Fruit fly (Drosophila melanogaster) whole organism, pupa: ENCODE results near the gene CG1695.

ENCODE experiments used
- CG10348 ChIP-seq: fragments of 200-800 bp; sonication (Bioruptor generic); IDR thresholded peaks from 2 replicates; pipeline ENCODE4 v1.3.6; 2022; ENCODE audit warnings: missing biosample characterization, missing genetic modification characterization
- CG12605 ChIP-seq: fragments of 200-800 bp; sonication (Bioruptor generic); IDR thresholded peaks from 2 replicates; pipeline ENCODE4 v1.3.6; 2022; ENCODE audit warnings: missing biosample characterization, missing genetic modification characterization
- CG13204 ChIP-seq: fragments of 200-800 bp; sonication (Bioruptor generic); optimal IDR thresholded peaks from 2 replicates; lab custom pipeline; 2018; ENCODE audit warnings: missing biosample characterization, mild to moderate bottlenecking, missing genetic modification characterization, moderate library complexity
- CG14655 ChIP-seq: fragments of 200-800 bp; sonication (Bioruptor generic); optimal IDR thresholded peaks from 3 replicates; lab custom pipeline; 2017; ENCODE audit warnings: mild to moderate bottlenecking, missing biosample characterization, missing genetic modification reagents, missing genetic modification characterization
- CG15710 ChIP-seq: fragments of 200-800 bp; sonication (Bioruptor generic); optimal IDR thresholded peaks from 2 replicates; lab custom pipeline; 2018; ENCODE audit warnings: missing biosample characterization, mild to moderate bottlenecking, missing genetic modification characterization, moderate library complexity
- CG17806 ChIP-seq: fragments of 200-800 bp; sonication (Bioruptor generic); optimal IDR thresholded peaks from 2 replicates; lab custom pipeline; 2018; ENCODE audit warnings: missing biosample characterization, mild to moderate bottlenecking, missing genetic modification characterization, moderate library complexity
- CG32121 ChIP-seq: fragments of 200-800 bp; sonication (Bioruptor generic); IDR thresholded peaks from 2 replicates; pipeline ENCODE4 v1.3.6; 2022; ENCODE audit warnings: missing biosample characterization, missing genetic modification characterization
- CG34367 ChIP-seq: fragments of 200-800 bp; sonication (Bioruptor generic); optimal IDR thresholded peaks from 2 replicates; lab custom pipeline; 2018; ENCODE audit warnings: missing biosample characterization, mild to moderate bottlenecking, missing genetic modification characterization
- CG4496 ChIP-seq: fragments of 200-800 bp; sonication (Bioruptor generic); IDR thresholded peaks from 3 replicates; pipeline ENCODE4 v1.3.6; 2022; ENCODE audit warnings: missing biosample characterization, missing genetic modification characterization
- CG8159 ChIP-seq: fragments of 200-800 bp; sonication (Bioruptor generic); optimal IDR thresholded peaks from 3 replicates; lab custom pipeline; 2018; ENCODE audit warnings: missing biosample characterization, mild to moderate bottlenecking, missing genetic modification characterization, moderate library complexity
- CG8301 ChIP-seq: fragments of 200-800 bp; sonication (Bioruptor generic); optimal IDR thresholded peaks from 2 replicates; lab custom pipeline; 2018; ENCODE audit warnings: missing biosample characterization, mild to moderate bottlenecking, missing genetic modification characterization
- CG9948 ChIP-seq: fragments of 200-800 bp; sonication (Bioruptor generic); optimal IDR thresholded peaks from 2 replicates; lab custom pipeline; 2018; ENCODE audit warnings: missing biosample characterization, mild to moderate bottlenecking, missing genetic modification characterization, moderate library complexity
- D1 ChIP-seq: fragments of 200-800 bp; sonication (Bioruptor generic); optimal IDR thresholded peaks from 2 replicates; lab custom pipeline; 2018; ENCODE audit warnings: missing biosample characterization, mild to moderate bottlenecking, missing genetic modification characterization, moderate library complexity
- EcR ChIP-seq: fragments of 200-800 bp; sonication (Bioruptor generic); optimal IDR thresholded peaks from 3 replicates; lab custom pipeline; 2019; ENCODE audit warnings: missing biosample characterization, missing genetic modification characterization, mild to moderate bottlenecking, moderate library complexity, missing genetic modification reagents
- Ets98B ChIP-seq: fragments of 200-800 bp; sonication (Bioruptor generic); IDR thresholded peaks from 2 replicates; pipeline ENCODE4 v1.3.6; 2022; ENCODE audit warnings: missing biosample characterization, missing genetic modification characterization
- Pif1A ChIP-seq: fragments of 200-800 bp; sonication (Bioruptor generic); optimal IDR thresholded peaks from 3 replicates; lab custom pipeline; 2016; ENCODE audit warnings: missing biosample characterization, missing genetic modification characterization
- Pif1B ChIP-seq: fragments of 200-800 bp; sonication (Bioruptor generic); optimal IDR thresholded peaks from 3 replicates; lab custom pipeline; 2016; ENCODE audit warnings: missing biosample characterization, missing genetic modification characterization
- Snoo ChIP-seq: fragments of 200-800 bp; sonication (Bioruptor generic); optimal IDR thresholded peaks from 3 replicates; lab custom pipeline; 2017; ENCODE audit warnings: missing biosample characterization, mild to moderate bottlenecking, missing genetic modification characterization, inconsistent platforms
- fd96Ca ChIP-seq: fragments of 200-800 bp; sonication (Bioruptor generic); IDR thresholded peaks from 3 replicates; pipeline ENCODE4 v1.3.6; 2022; ENCODE audit warnings: missing biosample characterization, missing genetic modification characterization
- gl ChIP-seq: fragments of 200-800 bp; sonication (Bioruptor generic); optimal IDR thresholded peaks from 2 replicates; lab custom pipeline; 2018; ENCODE audit warnings: missing biosample characterization, mild to moderate bottlenecking, missing genetic modification characterization
- rn ChIP-seq: fragments of 200-800 bp; sonication (Bioruptor generic); IDR thresholded peaks from 2 replicates; pipeline ENCODE4 v1.3.6; 2022; ENCODE audit warnings: missing biosample characterization, missing genetic modification characterization

Gene CG1695

dm6 chrX:20433345-20434332 lies at the start of gene CG1695:
Gene CG1695, plus strand, starts transcription at chrX:20433950.
- peak; percentile 6 for TF ChIP-seq CG8159 (tag; lab: Kevin White, UChicago)
- peak; percentile 15; the same call in 1 of the 3 replicates for TF ChIP-seq CG4496 (GFP tag; lab: Robert Waterston, UW)
- no peak for TF ChIP-seq CG13204 (GFP tag; lab: Kevin White, UChicago)
- TF ChIP-seq fd96Ca (GFP tag; lab: Robert Waterston, UW), result no peak
- TF ChIP-seq CG14655 (GFP tag; lab: Kevin White, UChicago), result peak; percentile 18
- TF ChIP-seq CG34367, result no peak
- TF ChIP-seq Snoo (tag; lab: Kevin White, UChicago), result no peak
- TF ChIP-seq rn (GFP tag; lab: Robert Waterston, UW), result no peak
- peak; percentile 2 for TF ChIP-seq Pif1A (GFP tag; lab: Kevin White, UChicago)

DNA sequence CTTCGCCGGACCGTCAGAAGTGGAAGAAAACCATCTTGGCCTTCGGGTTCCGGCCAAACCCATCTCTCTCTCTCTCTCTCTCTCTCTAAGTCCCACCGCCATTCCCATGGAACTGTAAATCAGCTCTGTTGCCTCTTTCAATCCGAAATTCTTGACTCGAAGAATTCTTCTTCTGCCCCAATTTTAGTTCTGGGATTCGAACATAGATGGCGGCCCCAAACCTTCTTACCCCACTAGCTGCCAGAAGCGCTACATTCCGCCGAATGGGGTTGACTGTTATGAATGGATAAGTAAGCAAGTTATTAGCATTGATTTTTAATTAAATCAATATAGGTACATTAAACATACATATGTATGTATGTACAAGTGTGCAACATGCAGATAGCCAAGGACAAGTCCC lies 47.9 kb upstream of the CG1695 start:
- TF ChIP-seq D1 (tag; lab: Kevin White, UChicago) (no peak), CG13204 (GFP tag; lab: Kevin White, UChicago) (no peak), EcR (GFP tag; lab: Kevin White, UChicago) (no peak), CG12605 (GFP tag; lab: Robert Waterston, UW) (no peak), Snoo (tag; lab: Kevin White, UChicago) (no peak), Pif1B (GFP tag; lab: Kevin White, UChicago) (no peak), CG10348 (no peak), CG8301 (tag; lab: Kevin White, UChicago) (no peak)

dm6 chrX:20389633-20390032 lies 44.1 kb upstream of the CG1695 start:
- TF ChIP-seq CG10348 (no peak), gl (tag; lab: Kevin White, UChicago) (no peak), CG8159 (tag; lab: Kevin White, UChicago) (no peak), CG9948 (tag; lab: Kevin White, UChicago) (no peak), Snoo (tag; lab: Kevin White, UChicago) (no peak), CG12605 (GFP tag; lab: Robert Waterston, UW) (no peak), D1 (tag; lab: Kevin White, UChicago) (no peak), CG17806 (tag; lab: Kevin White, UChicago) (no peak), Pif1A (GFP tag; lab: Kevin White, UChicago) (no peak), CG4496 (GFP tag; lab: Robert Waterston, UW) (no peak), CG13204 (GFP tag; lab: Kevin White, UChicago) (no peak), CG8301 (tag; lab: Kevin White, UChicago) (no peak), EcR (GFP tag; lab: Kevin White, UChicago) (no peak), fd96Ca (GFP tag; lab: Robert Waterston, UW) (no peak)

- TF ChIP-seq Pif1A (GFP tag; lab: Kevin White, UChicago) (no peak), CG32121 (GFP tag; lab: Robert Waterston, UW) (no peak), CG12605 (GFP tag; lab: Robert Waterston, UW) (no peak), CG14655 (GFP tag; lab: Kevin White, UChicago) (no peak), Ets98B (GFP tag; lab: Robert Waterston, UW) (no peak), Pif1B (GFP tag; lab: Kevin White, UChicago) (no peak), rn (GFP tag; lab: Robert Waterston, UW) (no peak), CG17806 (tag; lab: Kevin White, UChicago) (no peak), fd96Ca (GFP tag; lab: Robert Waterston, UW) (no peak), D1 (tag; lab: Kevin White, UChicago) (no peak), CG8301 (tag; lab: Kevin White, UChicago) (no peak), CG10348 (no peak), CG8159 (tag; lab: Kevin White, UChicago) (no peak), Snoo (tag; lab: Kevin White, UChicago) (no peak)
Observed at dm6 chrX:20390706-20391105, 43.0 kb upstream of the CG1695 start, which contains the start of gene jb. Gene jb, minus strand, starts transcription at chrX:20390806.

- TF ChIP-seq Snoo (tag; lab: Kevin White, UChicago) (no peak), CG32121 (GFP tag; lab: Robert Waterston, UW) (no peak), CG17806 (tag; lab: Kevin White, UChicago) (no peak), CG15710 (tag; lab: Kevin White, UChicago) (no peak), Pif1B (GFP tag; lab: Kevin White, UChicago) (no peak), D1 (tag; lab: Kevin White, UChicago) (no peak), Pif1A (GFP tag; lab: Kevin White, UChicago) (no peak), CG9948 (tag; lab: Kevin White, UChicago) (no peak), EcR (GFP tag; lab: Kevin White, UChicago) (no peak)
Observed at dm6 chrX:20391230-20391629, 42.5 kb upstream of the CG1695 start.

DNA sequence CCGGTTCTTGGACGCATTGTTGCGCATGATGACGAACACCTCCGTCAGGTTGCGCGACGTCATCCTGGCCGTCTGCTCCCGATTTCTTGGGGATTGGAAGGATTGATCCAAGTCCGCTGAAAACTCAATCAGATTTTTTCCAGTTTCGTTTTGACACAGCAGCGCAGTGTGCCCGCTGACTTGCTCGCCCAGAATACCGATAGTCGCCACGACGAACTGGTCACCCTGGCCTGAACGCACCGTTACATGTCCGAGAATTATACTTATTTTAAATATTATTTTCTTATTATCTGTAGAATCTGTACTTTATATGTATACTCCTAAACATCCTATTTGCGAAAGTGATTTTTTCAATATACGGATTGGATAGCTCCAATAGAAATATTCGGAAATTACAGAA lies 40.2 kb upstream of the CG1695 start, which contains the start of gene Syx16:
Gene Syx16, minus strand, starts transcription at position 172 of the 400 bp plus-strand sequence.
- TF ChIP-seq CG10348 (no peak), gl (tag; lab: Kevin White, UChicago) (no peak), Snoo (tag; lab: Kevin White, UChicago) (no peak), CG8159 (tag; lab: Kevin White, UChicago) (no peak), CG13204 (GFP tag; lab: Kevin White, UChicago) (no peak), CG12605 (GFP tag; lab: Robert Waterston, UW) (no peak)
